Worm (Caenorhabditis elegans) whole organism, late embryonic: ENCODE data around the gene mog-5.

Experiments
- K02D7.2 ChIP-seq: sonication (generic microtip); optimal IDR thresholded peaks from 2 replicates; lab custom pipeline; 2017; ENCODE audit warnings: mild to moderate bottlenecking, missing genetic modification characterization, missing compliant biosample characterization
- Y22D7AL.16 ChIP-seq: sonication (generic microtip); optimal IDR thresholded peaks from 2 replicates; lab custom pipeline; 2016; ENCODE audit warnings: missing genetic modification characterization, missing compliant biosample characterization
- ahr-1 ChIP-seq: sonication (generic microtip); optimal IDR thresholded peaks from 2 replicates; lab custom pipeline; 2016; ENCODE audit warnings: missing genetic modification characterization, missing compliant biosample characterization
- ama-1 ChIP-seq: fragments of 150-350 bp; optimal IDR thresholded peaks from 2 replicates; lab custom pipeline; 2014
- ceh-18 ChIP-seq: sonication (generic microtip); optimal IDR thresholded peaks from 2 replicates; lab custom pipeline; 2016; ENCODE audit warnings: missing genetic modification characterization, missing compliant biosample characterization
- ceh-22 ChIP-seq: sonication (generic microtip); optimal IDR thresholded peaks from 2 replicates; lab custom pipeline; 2017; ENCODE audit warnings: missing biosample characterization, missing genetic modification characterization
- elt-2 ChIP-seq: sonication (generic microtip); optimal IDR thresholded peaks from 2 replicates; lab custom pipeline; 2016; ENCODE audit warnings: missing genetic modification reagents, missing genetic modification characterization, missing compliant biosample characterization
- fkh-10 ChIP-seq: fragments of 150-350 bp; optimal IDR thresholded peaks from 2 replicates; lab custom pipeline; 2014; ENCODE audit warnings: missing biosample characterization, missing genetic modification reagents, missing genetic modification characterization
- pax-1 ChIP-seq: fragments of 150-350 bp; optimal IDR thresholded peaks from 2 replicates; lab custom pipeline; 2014; ENCODE audit warnings: missing biosample characterization, missing genetic modification characterization
- pqm-1 ChIP-seq: sonication (generic microtip); optimal IDR thresholded peaks from 2 replicates; lab custom pipeline; 2016; ENCODE audit warnings: missing genetic modification characterization, missing compliant biosample characterization
- tbx-2 ChIP-seq: sonication (generic microtip); optimal IDR thresholded peaks from 2 replicates; lab custom pipeline; 2016; ENCODE audit warnings: missing genetic modification characterization, missing compliant biosample characterization
- unc-55 ChIP-seq: sonication (generic microtip); optimal IDR thresholded peaks from 2 replicates; lab custom pipeline; 2017; ENCODE audit warnings: missing biosample characterization, missing genetic modification reagents, missing genetic modification characterization
- unc-86 ChIP-seq: sonication (generic microtip); optimal IDR thresholded peaks from 2 replicates; lab custom pipeline; 2016; ENCODE audit warnings: missing genetic modification characterization, missing compliant biosample characterization

DNA sequence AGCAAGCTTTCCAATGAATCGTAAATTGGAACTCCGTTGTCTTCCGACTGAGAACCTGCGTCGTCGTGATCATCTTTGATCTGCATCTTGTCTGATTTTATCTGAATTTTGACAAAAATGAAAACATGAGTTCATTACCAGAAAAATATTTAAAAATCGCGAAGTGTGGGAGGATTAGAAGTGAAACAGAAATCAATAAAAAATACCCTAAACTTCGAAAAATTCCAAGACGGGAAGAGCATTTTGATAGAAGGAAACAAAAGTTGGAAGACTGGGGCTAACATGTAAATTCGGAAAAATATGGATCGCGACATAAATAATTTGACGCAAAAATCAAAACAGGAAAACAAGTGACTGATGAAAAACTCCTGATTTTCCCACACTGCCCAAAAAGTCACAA, 26.3 kb downstream of the mog-5 start, which contains the start of gene F07F6.8:
- TF ChIP-seq ama-1 (lab: Kevin White, UChicago) (no peak), pqm-1 (no peak), fkh-10 (GFP tag; lab: Kevin White, UChicago) (no peak), unc-86 (tag; lab: Kevin White, UChicago) (no peak), elt-2 (tag; lab: Kevin White, UChicago) (no peak), ahr-1 (tag; lab: Kevin White, UChicago) (no peak), unc-55 (no peak), ceh-22 (no peak), K02D7.2 (no peak), pax-1 (tag; lab: Kevin White, UChicago) (no peak), Y22D7AL.16 (no peak), tbx-2 (tag; lab: Kevin White, UChicago) (no peak), ceh-18 (tag; lab: Kevin White, UChicago) (no peak)
